Fruit fly (Drosophila melanogaster) S2 (cell line): ENCODE results near the gene omd.

Source experiments
- CG8478 ChIP-seq: fragments of >200 bp; optimal IDR thresholded peaks from 2 replicates; lab custom pipeline; 2018
- CTCF ChIP-seq, 2 experiments: fragments of >200 bp; optimal IDR thresholded peaks; 2 replicates each; lab custom pipeline; 2018

The omd gene

DNA sequence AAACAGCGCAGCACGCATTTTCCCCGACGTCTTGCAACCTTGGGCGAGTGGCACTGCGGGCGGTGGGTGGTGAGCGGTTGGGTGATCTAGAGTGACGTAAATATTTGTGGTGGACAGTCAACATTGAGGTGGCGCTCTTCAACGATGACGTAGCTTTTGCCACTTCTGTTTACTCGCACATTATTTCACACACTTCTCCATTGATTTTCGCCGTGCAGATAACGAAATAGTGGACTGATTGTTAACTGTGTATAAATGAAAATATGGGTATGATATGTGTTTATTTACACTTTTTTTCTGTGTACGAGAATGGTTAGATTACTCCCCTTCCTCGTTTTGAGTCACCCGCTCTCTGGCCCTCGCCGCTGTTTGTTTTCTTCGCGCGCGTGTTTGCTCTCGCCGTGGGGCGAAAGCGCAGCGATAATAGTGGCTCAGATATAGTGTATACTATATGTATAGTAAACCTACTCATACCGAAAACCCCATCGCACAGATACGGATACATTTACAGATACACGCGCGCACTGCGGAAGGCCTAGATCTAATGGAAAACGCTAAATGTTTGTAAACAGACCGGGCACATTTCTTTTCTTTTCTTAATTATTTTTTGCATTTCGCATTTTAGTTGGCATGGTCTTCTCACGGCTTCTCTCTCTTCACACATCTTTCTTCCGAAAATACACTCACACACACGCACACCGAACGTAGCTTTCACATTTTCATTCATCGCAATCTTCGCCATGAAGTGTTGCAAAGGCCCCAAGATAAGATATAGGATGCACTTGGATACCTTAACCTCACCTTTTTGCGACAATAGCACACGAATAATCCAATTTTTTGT lies at the start of gene omd:
Gene omd (minus strand): TSS at position 840 of the 841 bp plus-strand sequence.
- TF ChIP-seq CTCF (optimal IDR thresholded peaks at IDR 0.05; lab: Kevin White, UChicago) (no peak), CG8478 (lab: Kevin White, UChicago) (no peak)

DNA sequence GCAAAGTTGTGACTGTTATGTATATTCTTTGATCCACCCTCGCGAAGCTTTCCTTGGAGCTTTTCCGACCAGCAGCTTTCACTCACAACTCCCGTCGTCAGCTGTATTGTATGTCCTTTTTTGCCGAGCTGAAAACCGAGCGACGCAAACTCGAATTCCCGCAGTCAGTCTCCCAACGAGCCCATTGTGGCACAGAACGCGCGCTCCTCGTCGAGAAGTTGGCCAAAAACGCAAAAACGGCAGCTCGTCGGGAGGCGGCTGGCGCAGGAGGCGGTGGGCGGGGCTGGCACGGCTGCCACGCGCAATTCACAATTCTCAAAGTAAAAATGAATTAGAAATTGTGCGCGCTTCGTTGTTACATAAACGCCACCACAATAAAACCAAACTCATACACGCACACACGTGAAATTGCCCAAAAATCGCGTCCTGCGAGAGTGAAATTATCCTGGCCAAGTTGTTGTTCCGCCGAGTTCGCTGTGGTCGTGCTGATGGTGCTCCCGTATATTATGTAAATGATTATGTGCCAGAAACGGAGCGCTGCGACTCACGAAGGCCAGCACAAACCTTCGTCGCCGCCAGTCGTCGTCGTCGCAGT lies 48.4 kb upstream of the omd start:
- no peak for TF ChIP-seq CG8478 (lab: Kevin White, UChicago)
- no peak for TF ChIP-seq CTCF (optimal IDR thresholded peaks at IDR 0.05; lab: Kevin White, UChicago)

DNA sequence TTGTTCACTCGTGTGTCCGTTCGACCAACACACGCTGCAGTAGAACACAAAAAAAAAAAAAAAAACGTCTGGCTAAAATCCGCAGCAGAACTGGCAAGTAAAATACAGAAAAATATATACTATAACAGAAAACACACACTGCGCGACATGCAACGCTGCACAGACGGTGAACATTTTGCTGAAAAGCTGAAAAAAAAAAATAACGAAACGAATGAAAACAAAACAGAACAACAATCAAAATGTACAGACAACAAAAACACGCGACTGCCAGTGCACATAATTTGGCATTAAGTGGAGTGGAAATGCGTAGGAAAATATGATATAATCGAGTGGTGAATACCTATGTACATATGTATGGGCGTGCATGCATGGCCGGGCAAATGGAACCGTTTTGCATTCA lies 43.0 kb upstream of the omd start:
- TF ChIP-seq CG8478 (lab: Kevin White, UChicago), result no peak
- no peak for TF ChIP-seq CTCF (optimal IDR thresholded peaks at IDR 0.05; lab: Kevin White, UChicago)

DNA sequence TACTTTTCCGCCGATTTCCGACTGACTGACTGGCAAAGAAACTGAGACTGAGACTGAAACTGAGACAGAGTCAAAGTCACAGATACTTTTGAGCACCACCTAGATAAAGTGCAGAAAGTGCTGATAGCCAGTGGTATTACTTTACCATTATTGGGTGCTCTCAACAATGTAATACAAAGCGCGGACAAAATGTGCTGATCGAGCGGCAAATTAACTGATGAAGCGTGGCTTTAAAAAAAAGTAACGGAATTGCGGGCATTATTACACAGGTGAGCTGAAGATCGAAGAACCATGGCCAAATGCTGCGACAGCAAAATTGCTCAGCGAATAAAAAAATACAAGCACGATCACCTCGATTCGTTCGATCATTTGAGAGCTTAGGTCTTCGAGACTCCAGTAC lies 41.9 kb upstream of the omd start:
- TF ChIP-seq CTCF (optimal IDR thresholded peaks at IDR 0.05; lab: Kevin White, UChicago) (no peak), CG8478 (lab: Kevin White, UChicago) (no peak)

DNA sequence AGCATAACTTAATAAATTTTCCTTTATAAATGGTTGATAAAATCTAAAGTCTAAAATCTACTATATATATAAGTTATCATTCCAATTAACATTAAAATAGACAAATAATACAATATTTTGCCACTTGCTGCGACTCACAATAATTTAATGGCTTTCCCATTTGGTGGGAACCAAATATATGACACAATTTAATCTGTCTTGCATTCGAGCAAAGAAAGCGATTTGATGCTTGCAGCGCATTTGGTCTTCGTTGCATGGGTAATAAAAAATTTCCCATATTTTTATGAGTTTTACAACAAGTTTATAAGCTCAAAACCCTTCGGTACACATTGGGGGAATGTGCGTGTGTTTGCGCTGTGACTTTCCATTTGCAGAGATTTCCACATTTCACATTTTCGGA lies 39.8 kb upstream of the omd start:
- TF ChIP-seq CG8478 (lab: Kevin White, UChicago), result no peak
- no peak for TF ChIP-seq CTCF (optimal IDR thresholded peaks at IDR 0.05; lab: Kevin White, UChicago)

DNA sequence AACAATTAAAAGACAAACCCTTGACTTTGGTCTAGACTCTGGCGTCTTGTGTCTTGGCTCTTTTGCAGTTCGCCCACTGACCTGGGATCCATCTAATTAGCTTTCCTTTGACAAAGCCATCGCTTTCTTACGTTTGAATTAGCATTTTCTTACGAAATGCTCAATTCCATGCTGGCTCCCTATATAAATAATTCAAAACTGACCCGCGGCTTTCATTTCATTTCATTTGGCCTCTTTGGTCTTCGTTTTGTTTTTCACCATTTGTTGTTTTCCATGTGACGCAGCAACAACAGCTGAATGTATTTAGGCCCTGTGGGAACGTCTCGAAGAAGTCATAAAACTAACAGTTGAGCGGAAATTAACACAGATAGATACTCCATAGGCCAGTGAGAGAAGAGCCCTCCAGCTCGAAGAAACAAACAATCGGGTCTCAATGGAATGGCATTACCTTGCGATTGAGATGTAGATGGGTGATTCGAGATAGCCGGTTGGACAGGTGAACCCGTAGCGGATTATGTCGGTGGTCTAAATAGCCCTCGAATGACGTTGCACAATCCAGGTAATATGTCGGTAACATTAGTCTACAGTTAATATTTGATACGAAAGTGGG lies 37.1 kb upstream of the omd start:
- TF ChIP-seq CTCF (optimal IDR thresholded peaks at IDR 0.05; lab: Kevin White, UChicago) (no peak), CG8478 (lab: Kevin White, UChicago) (no peak)

DNA sequence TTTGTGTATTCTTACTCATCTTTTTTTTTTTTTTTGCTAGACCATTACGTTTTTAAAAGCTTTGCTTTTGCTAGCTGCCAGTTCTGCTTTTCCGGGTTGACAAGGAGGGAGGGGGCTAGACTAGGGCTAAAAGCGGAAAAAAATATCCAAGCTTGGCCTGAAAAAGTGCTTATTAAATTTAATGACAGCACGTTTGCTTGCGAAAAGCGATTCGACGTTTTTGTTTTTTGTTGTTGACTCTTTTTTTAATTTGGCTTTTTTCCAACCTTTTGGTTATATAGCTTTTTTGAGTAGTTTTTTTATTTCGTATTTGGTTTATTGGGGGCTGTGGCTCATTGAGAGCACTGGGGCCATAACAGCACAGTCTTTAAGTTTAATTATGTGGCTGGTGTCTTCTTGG lies 35.4 kb upstream of the omd start:
- TF ChIP-seq CG8478 (lab: Kevin White, UChicago) (no peak), CTCF (optimal IDR thresholded peaks at IDR 0.05; lab: Kevin White, UChicago) (no peak)

DNA sequence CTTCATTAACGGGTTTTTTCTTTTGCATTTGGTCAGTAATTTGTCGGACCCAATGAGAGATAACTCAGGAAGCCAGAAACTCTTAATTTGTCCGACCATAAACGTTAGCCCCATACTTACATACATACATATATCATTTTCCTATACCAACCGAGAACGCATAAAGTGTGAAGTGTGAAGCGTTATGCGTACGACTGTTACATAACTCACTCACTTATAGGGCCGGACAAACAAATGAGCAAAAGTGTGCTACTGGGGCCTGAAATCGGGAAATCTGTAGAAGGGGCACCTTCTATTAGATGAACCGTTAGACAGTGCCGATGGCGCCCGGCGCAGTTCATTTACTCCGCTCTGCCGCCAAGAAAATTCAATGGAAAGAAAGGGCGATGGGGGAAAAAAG lies 35.0 kb upstream of the omd start:
- TF ChIP-seq CG8478 (lab: Kevin White, UChicago) (no peak), CTCF (optimal IDR thresholded peaks at IDR 0.05; lab: Kevin White, UChicago) (no peak)

DNA sequence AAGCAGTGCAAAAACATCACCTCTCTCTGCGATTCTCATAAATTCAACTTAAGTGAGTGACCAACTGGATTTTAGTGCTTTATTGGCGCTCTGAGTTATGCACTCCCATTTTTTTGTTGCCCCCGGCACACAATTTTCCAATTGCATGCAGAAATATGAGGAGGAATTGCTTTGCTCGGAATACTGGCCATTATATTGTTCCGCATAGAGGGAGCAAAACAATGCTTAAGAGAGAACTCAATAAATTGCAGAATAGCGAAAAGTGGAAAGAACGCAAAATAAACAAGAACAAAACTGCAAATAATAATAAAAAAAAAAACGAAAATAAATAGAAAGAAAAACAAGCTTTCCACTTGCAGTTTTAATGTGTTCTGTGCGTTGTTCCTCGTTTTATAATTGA lies 33.8 kb upstream of the omd start:
- TF ChIP-seq CG8478 (lab: Kevin White, UChicago), result no peak

DNA sequence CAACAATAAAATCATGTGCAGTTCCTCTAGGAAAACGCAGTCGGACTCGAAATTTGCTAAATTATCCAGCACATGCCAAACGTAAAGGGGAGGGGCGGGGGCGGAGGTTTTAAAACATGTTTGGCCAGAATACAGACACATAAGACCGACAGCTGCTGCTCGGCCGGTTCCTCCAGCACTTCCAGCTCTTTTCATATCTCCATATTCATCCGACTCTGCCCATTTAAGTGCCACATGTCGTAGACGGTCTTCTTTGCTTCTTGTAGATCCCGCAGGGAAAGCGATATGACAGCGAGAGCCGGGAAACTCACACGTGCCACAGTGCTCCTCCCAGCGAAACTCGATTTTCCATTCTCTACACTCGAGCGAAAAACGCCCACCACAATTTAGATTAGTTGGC lies 32.0 kb upstream of the omd start:
- TF ChIP-seq CG8478 (lab: Kevin White, UChicago) (no peak), CTCF (optimal IDR thresholded peaks at IDR 0.05; lab: Kevin White, UChicago) (no peak)

DNA sequence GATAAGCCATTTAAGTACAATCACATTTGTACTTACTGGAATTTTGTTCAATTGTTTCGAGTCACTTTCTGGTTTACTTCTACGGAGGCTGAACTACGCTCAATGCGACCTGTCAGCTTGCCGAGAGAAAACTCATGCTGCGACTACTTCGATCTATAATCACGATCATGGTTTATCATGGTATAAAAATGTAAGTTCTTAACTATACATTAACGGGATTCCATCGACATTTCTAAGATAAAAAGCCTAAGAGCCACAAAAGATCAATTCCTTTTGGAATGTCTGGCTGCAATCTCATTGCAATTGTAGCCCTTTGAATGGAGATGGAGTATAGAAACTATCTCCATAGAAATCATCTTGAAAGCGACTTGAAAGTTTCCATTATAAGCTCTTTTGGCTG lies 31.1 kb upstream of the omd start, which contains the start of gene Ubc87F:
Gene Ubc87F (minus strand): TSS at position 101 of the 400 bp plus-strand sequence.
- no peak for TF ChIP-seq CTCF (optimal IDR thresholded peaks at IDR 0.05; lab: Kevin White, UChicago)
- no peak for TF ChIP-seq CG8478 (lab: Kevin White, UChicago)

DNA sequence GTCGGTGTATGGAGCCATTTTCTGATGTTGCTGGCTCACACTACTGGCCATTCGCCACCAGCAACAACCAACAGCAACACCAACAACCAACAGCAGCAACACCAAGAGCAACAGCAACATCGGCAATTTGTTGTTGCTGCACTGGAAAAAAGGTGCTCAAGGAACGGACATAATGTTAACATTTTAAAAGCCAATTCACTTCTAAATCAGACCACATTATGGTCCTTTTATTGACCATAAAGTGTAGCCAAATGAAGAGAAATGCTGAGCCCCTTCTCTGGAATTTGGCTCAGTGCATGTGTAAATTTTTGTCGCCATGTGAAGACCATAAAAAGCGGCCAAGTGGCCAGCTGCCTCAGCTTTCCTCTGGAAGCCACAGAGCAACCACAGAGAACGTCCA lies 29.8 kb upstream of the omd start:
- TF ChIP-seq CG8478 (lab: Kevin White, UChicago) (no peak), CTCF (optimal IDR thresholded peaks at IDR 0.05; lab: Kevin White, UChicago) (no peak)

DNA sequence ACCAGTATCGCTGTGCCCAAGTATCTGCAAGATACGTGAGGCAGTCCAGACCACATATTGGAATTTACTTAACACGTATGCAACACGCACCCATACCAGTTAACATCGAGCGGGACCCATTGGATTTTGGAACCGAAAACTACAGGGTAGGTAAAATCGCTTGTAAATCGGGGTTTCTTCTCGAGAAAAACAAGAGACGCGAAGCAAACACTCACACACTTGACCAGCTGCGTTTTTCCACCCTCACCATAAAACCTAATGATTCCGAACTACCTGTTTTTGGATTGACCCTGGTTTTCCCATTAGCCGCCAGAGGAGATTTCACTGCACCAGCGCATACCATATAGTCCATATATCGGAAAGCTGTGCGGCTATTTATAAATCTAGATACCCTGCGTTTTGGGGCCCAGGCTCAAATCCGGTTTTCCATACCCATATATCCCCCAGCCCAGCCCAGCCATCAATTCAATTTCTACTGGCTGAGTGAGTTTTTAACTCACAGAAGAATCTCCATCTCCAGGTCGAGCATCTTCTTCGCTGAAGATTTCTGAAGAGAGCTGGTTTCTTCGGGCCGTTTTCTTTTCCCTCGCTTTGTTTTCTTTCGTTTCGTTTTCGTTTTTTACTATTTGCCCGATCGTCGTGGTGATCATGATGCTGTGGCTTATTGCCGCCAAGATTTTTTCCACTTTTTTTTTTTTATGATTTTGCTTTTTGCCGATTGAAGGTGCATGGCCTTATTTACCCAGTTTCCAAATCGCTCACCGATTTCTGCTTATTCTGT lies 28.9 kb upstream of the omd start:
- no peak for TF ChIP-seq CTCF (optimal IDR thresholded peaks at IDR 0.05; lab: Kevin White, UChicago)
- no peak for TF ChIP-seq CG8478 (lab: Kevin White, UChicago)

DNA sequence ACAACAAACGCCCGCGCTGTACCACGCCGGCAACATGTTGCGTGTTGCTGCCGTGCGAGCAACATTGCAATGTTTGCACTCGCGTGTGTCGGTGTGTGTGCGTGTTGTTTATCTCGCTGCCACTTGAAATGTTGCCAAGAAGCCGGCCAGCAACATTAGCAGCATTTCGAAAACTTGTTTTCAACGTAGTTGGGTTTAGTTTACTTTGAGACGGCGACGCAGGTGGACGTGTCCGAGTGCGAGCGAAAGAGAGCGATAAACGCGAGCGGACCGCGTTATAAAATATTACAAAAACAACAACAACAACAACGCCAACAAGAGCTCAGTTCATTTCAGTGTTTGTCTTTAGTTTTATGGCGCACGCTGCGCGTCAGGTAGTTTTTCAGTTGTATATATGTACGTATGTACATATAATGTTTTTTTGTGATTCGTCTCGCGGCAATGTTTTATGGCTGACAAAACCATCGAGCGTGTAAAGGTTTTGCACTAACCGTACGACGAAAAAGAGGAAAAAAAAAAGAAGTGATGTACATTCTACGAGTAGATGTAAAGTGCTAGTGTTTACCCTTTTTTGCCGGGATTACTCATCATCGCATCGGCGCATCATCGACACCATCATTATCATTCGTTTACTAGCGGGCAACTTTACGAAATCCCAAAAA lies 28.1 kb upstream of the omd start, which contains the start of gene kmr:
Gene kmr (plus strand): TSS at position 196 of the 662 bp plus-strand sequence.
- TF ChIP-seq CG8478 (lab: Kevin White, UChicago) (no peak), CTCF (optimal IDR thresholded peaks at IDR 0.05; lab: Kevin White, UChicago) (no peak)
